Worm (Caenorhabditis elegans) whole organism, late embryonic: ENCODE data around the gene inx-7.

ENCODE experiments used
- ama-1 ChIP-seq: fragments of 150-350 bp; optimal IDR thresholded peaks from 2 replicates; lab custom pipeline; 2014
- pat-9 ChIP-seq: fragments of 200-800 bp; sonication (Bioruptor generic); optimal IDR thresholded peaks from 2 replicates; lab custom pipeline; 2018; ENCODE audit warnings: mild to moderate bottlenecking, missing genetic modification characterization, moderate library complexity, missing compliant biosample characterization

ce11 chrIV:5975202-5975601 is 28.8 kb upstream of the inx-7 start, which contains the start of gene unc-44:
- TF ChIP-seq ama-1 (lab: Kevin White, UChicago) (no peak), pat-9 (tag; lab: Kevin White, UChicago) (no peak)
